Fruit fly (Drosophila melanogaster): ENCODE data around the gene CG13022.

The CG13022 gene

DNA sequence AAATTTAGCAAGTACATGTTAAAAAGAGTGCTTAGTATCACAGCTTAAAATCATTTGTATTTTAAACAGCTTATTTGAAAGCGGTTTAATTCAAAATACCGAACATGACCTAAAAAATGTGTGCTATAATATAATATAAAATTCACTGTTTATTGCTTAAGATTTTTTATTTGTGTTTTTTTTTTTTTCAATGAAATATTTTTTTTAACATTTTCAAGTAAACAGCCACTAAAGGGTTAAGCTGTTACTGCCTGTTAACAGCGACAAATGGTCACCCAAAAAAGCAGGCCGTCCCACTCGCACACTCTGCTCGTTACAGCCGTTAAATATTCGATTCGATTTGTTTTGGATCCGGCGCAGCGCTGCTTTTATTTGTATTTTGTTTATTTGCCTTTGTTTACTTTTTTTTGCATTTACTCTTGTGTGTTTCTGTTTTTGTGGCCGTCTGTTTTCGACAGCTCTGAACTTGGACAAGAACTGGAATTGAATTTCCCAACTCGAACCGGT is 35.9 kb upstream of the CG13022 start:
- TF ChIP-seq sv (GFP tag; optimal IDR thresholded peaks at IDR 0.05): no peak
- peak; percentile 1 to 47 for TF ChIP-seq foxo (GFP tag; optimal IDR thresholded peaks at IDR 0.05)
- peak; percentile 65 for TF ChIP-seq fru (GFP tag; optimal IDR thresholded peaks at IDR 0.05)
- no peak for TF ChIP-seq usp (GFP tag; optimal IDR thresholded peaks at IDR 0.05)
- TF ChIP-seq Myc (optimal IDR thresholded peaks at IDR 0.05): no peak
- TF ChIP-seq lola (GFP tag; optimal IDR thresholded peaks at IDR 0.05): no peak
- no peak for TF ChIP-seq CrebA (GFP tag; optimal IDR thresholded peaks at IDR 0.05; ENCODE audit: borderline replicate concordance)
- no peak for TF ChIP-seq Hr78 (GFP tag; optimal IDR thresholded peaks at IDR 0.05)
- TF ChIP-seq Mio (GFP tag; optimal IDR thresholded peaks at IDR 0.05): no peak
- TF ChIP-seq Sp1 (GFP tag; optimal IDR thresholded peaks at IDR 0.05): no peak
- TF ChIP-seq dl (GFP tag; optimal IDR thresholded peaks at IDR 0.05; ENCODE audit: insufficient read depth in 1 of 2, partially characterized antibody in 2 of 2): no peak
- peak; percentile 32 for TF ChIP-seq sage (GFP tag; optimal IDR thresholded peaks at IDR 0.05)
- TF ChIP-seq Rel (GFP tag; optimal IDR thresholded peaks at IDR 0.05): peak; percentile 49
- TF ChIP-seq Rel (tag; optimal IDR thresholded peaks at IDR 0.05): peak; percentile 27
- TF ChIP-seq dmrt93B (GFP tag; optimal IDR thresholded peaks at IDR 0.05): peak; percentile 5
- TF ChIP-seq Jra (GFP tag; optimal IDR thresholded peaks at IDR 0.05): no peak
- peak; percentile 53 for TF ChIP-seq brk (GFP tag; optimal IDR thresholded peaks at IDR 0.05)
- no peak for TF ChIP-seq CG32264 (GFP tag; optimal IDR thresholded peaks at IDR 0.05)
- TF ChIP-seq GATAd (GFP tag; optimal IDR thresholded peaks at IDR 0.05): no peak
- no peak for TF ChIP-seq pan (optimal IDR thresholded peaks at IDR 0.05)
- TF ChIP-seq Hr83 (GFP tag; optimal IDR thresholded peaks at IDR 0.05; ENCODE audit: poor library complexity, severe bottlenecking): no peak
- TF ChIP-seq Dfd (GFP tag; optimal IDR thresholded peaks at IDR 0.05): no peak
- TF ChIP-seq Vsx2 (GFP tag; optimal IDR thresholded peaks at IDR 0.05; ENCODE audit: partially characterized antibody): no peak
- peak; percentile 50 for TF ChIP-seq h (GFP tag; optimal IDR thresholded peaks at IDR 0.05)
- TF ChIP-seq OdsH (GFP tag; optimal IDR thresholded peaks at IDR 0.05): peak; percentile 23
- TF ChIP-seq Dif (GFP tag; optimal IDR thresholded peaks at IDR 0.05; ENCODE audit: partially characterized antibody): no peak
- no peak for TF ChIP-seq psq (GFP tag; optimal IDR thresholded peaks at IDR 0.05)
- no peak for TF ChIP-seq rgr (GFP tag; optimal IDR thresholded peaks at IDR 0.05)
- TF ChIP-seq CG9705 (GFP tag; optimal IDR thresholded peaks at IDR 0.05): peak; percentile 26
- peak; percentile 14 for TF ChIP-seq Hnf4 (GFP tag; optimal IDR thresholded peaks at IDR 0.05)
- TF ChIP-seq HLH106 (tag; optimal IDR thresholded peaks at IDR 0.05): no peak
- TF ChIP-seq tai (GFP tag; optimal IDR thresholded peaks at IDR 0.05): peak; percentile 49
- TF ChIP-seq ey (GFP tag; optimal IDR thresholded peaks at IDR 0.05): no peak
- peak; percentile 64 for TF ChIP-seq woc (GFP tag; optimal IDR thresholded peaks at IDR 0.05)
- TF ChIP-seq dsf (GFP tag; optimal IDR thresholded peaks at IDR 0.05; ENCODE audit: borderline replicate concordance): no peak
- no peak for TF ChIP-seq jim (GFP tag; optimal IDR thresholded peaks at IDR 0.05)
- TF ChIP-seq br (GFP tag; optimal IDR thresholded peaks at IDR 0.05): no peak
- TF ChIP-seq N (GFP tag; optimal IDR thresholded peaks at IDR 0.05): no peak
- TF ChIP-seq Abd-B (GFP tag; optimal IDR thresholded peaks at IDR 0.05): no peak

- TF ChIP-seq HLH106 (tag; optimal IDR thresholded peaks at IDR 0.05): peak; percentile 21
- no peak for TF ChIP-seq OdsH (GFP tag; optimal IDR thresholded peaks at IDR 0.05)
- no peak for TF ChIP-seq woc (GFP tag; optimal IDR thresholded peaks at IDR 0.05)
- peak; percentile 17 for TF ChIP-seq Sp1 (GFP tag; optimal IDR thresholded peaks at IDR 0.05)
- no peak for TF ChIP-seq rgr (GFP tag; optimal IDR thresholded peaks at IDR 0.05)
- TF ChIP-seq Rel (GFP tag; optimal IDR thresholded peaks at IDR 0.05): no peak
- TF ChIP-seq Rel (tag; optimal IDR thresholded peaks at IDR 0.05): no peak
- TF ChIP-seq foxo (GFP tag; optimal IDR thresholded peaks at IDR 0.05): peak in 1 of 2 experiments; percentile 16
- no peak for TF ChIP-seq Jra (GFP tag; optimal IDR thresholded peaks at IDR 0.05)
- TF ChIP-seq Dif (GFP tag; optimal IDR thresholded peaks at IDR 0.05; ENCODE audit: partially characterized antibody): no peak
- TF ChIP-seq sage (GFP tag; optimal IDR thresholded peaks at IDR 0.05): no peak
- no peak for TF ChIP-seq usp (GFP tag; optimal IDR thresholded peaks at IDR 0.05)
Measured at dm6 chr3L:16971611-16972359, 33.0 kb upstream of the CG13022 start.

Measured in whole organism, wandering third instar larva.